Worm (Caenorhabditis elegans) whole organism, L2 larva: ENCODE results near the gene W06E11.1.

ENCODE experiments used
- ceh-82 ChIP-seq: fragments of 150-350 bp; optimal IDR thresholded peaks from 2 replicates; lab custom pipeline; 2014; ENCODE audit warnings: missing biosample characterization, missing genetic modification characterization
- elt-1 ChIP-seq: fragments of 150-350 bp; optimal IDR thresholded peaks from 2 replicates; lab custom pipeline; 2014; ENCODE audit warnings: missing biosample characterization, missing genetic modification characterization
- lin-39 ChIP-seq: fragments of 150-350 bp; optimal IDR thresholded peaks from 2 replicates; lab custom pipeline; 2014; ENCODE audit warnings: missing biosample characterization, missing genetic modification reagents, missing genetic modification characterization
- mab-5 ChIP-seq: fragments of 150-350 bp; optimal IDR thresholded peaks from 2 replicates; lab custom pipeline; 2014; ENCODE audit warnings: missing biosample characterization, missing genetic modification characterization
- sma-3 ChIP-seq: sonication (generic microtip); optimal IDR thresholded peaks from 2 replicates; lab custom pipeline; 2016; ENCODE audit warnings: missing genetic modification reagents, missing genetic modification characterization, missing compliant biosample characterization

DNA sequence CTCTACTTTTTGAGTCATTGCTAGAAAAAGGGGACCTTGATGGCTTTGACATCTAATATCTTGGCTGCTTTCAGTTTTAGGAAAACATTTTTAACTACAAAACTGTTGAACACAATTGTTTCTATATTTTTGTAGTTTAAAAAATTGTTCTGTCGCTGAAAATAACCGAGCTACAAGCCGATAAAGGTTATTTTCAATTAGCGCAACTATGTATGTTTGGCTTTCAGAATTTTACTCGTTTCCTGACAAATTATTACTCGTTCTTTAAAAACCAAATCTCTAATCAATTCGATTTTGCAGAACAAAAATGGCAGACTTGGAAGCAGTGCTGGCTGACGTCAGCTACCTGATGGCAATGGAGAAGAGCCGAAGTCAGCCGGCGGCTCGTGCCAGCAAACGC, 34.0 kb downstream of the W06E11.1 start, which contains the start of gene grk-2:
- no peak for TF ChIP-seq lin-39 (tag; lab: Kevin White, UChicago)
- no peak for TF ChIP-seq elt-1
- no peak for TF ChIP-seq sma-3 (GFP tag; lab: Kevin White, UChicago)
- TF ChIP-seq mab-5 = no peak
- no peak for TF ChIP-seq ceh-82 (tag; lab: Kevin White, UChicago)
